Worm (Caenorhabditis elegans): ENCODE measurements around the gene sru-6.

DNA sequence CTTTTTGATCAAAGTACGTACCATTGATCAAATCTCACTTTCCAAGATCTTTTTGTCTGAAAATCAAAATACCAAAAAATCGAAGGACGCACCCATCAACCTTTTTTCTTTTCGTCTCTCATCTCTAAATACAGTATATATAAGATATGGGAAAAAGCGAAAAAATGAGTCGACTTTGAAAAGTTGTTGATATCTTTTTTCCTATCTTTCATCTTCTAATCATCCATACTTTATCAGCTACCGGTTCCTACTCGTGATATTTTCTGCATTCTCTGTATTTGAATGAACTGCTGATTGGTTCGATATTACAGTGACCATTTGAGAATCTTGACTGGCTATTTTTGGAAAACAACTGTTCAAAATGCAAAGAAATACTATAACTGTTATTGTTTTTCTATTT is 26.4 kb downstream of the sru-6 start, which contains the start of gene C33A12.19:
- TF ChIP-seq dao-5 (tag; optimal IDR thresholded peaks at IDR 0.05) (no peak), W03F9.2 (tag; optimal IDR thresholded peaks at IDR 0.05) (no peak), him-1 (tag; optimal IDR thresholded peaks at IDR 0.05) (no peak)
